Fruit fly (Drosophila melanogaster): ENCODE results near the gene CG42266.

CG42266 gene

DNA sequence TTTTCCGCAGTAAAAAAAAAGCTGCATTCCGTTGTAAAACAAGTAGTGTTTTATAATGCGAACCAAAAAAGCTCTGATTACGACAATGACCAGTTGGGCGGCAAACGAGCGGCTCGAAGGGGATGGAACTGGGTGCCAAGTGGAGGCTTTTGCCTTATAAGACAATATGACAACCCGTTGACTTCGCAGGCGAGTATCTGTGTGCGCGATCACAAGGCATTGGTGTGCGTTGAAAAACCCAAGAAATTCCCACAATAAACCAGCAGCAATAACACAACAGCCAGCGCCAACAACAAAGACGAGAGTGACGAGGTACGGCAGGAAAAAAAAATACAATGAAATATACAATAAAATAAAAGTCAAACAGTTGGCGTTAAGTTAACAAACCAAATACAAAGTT lies 25.1 kb downstream of the CG42266 start (continued):
- TF ChIP-seq CG30431 (GFP tag; optimal IDR thresholded peaks at IDR 0.05), result no peak
- peak; percentile 57 for TF ChIP-seq HmgZ (tag; optimal IDR thresholded peaks at IDR 0.05)
- TF ChIP-seq Jarid2 (GFP tag; optimal IDR thresholded peaks at IDR 0.05), result no peak
- no peak for TF ChIP-seq Stat92E (GFP tag; optimal IDR thresholded peaks at IDR 0.05)
- TF ChIP-seq CG12071 (GFP tag; optimal IDR thresholded peaks at IDR 0.05), result no peak
- TF ChIP-seq CG7839 (tag; optimal IDR thresholded peaks at IDR 0.05), result no peak
- TF ChIP-seq CG11247 (GFP tag; IDR thresholded peaks at IDR 0.05), result no peak
- TF ChIP-seq dmrt99B (tag; optimal IDR thresholded peaks at IDR 0.05), result no peak
- TF ChIP-seq shn (GFP tag; optimal IDR thresholded peaks at IDR 0.05), result no peak
- no peak for TF ChIP-seq dan (GFP tag; IDR thresholded peaks at IDR 0.05)
- TF ChIP-seq CG8924 (tag; optimal IDR thresholded peaks at IDR 0.05), result no peak
- no peak for TF ChIP-seq da (GFP tag; optimal IDR thresholded peaks at IDR 0.05)
- peak; percentile 95 for TF ChIP-seq sd (tag; optimal IDR thresholded peaks at IDR 0.05)
- no peak for TF ChIP-seq CG10147 (GFP tag; optimal IDR thresholded peaks at IDR 0.05)
- no peak for TF ChIP-seq CG4360 (GFP tag; IDR thresholded peaks at IDR 0.05)
- no peak for TF ChIP-seq gsb (GFP tag; IDR thresholded peaks at IDR 0.05)
- no peak for TF ChIP-seq CG10979 (tag; optimal IDR thresholded peaks at IDR 0.05)
- TF ChIP-seq chm (GFP tag; IDR thresholded peaks at IDR 0.05), result peak; percentile 62; the same call in 1 of the 2 replicates
- no peak for TF ChIP-seq tx (GFP tag; optimal IDR thresholded peaks at IDR 0.05)
- TF ChIP-seq CG15514 (GFP tag; optimal IDR thresholded peaks at IDR 0.05), result no peak
- TF ChIP-seq CG17612 (GFP tag; IDR thresholded peaks at IDR 0.05), result no peak
- no peak for TF ChIP-seq CG3407 (GFP tag; optimal IDR thresholded peaks at IDR 0.05)
- TF ChIP-seq gcm (GFP tag; optimal IDR thresholded peaks at IDR 0.05), result no peak
- TF ChIP-seq tna (GFP tag; IDR thresholded peaks at IDR 0.05; ENCODE audit: partially characterized antibody), result peak; percentile 43; the same call in 1 of the 2 replicates
- TF ChIP-seq CG1832 (GFP tag; optimal IDR thresholded peaks at IDR 0.05), result no peak
- no peak for TF ChIP-seq ash1 (GFP tag; optimal IDR thresholded peaks at IDR 0.05)
- no peak for TF ChIP-seq CG2129 (GFP tag; IDR thresholded peaks at IDR 0.05; ENCODE audit: partially characterized antibody)
- no peak for TF ChIP-seq klu (GFP tag; IDR thresholded peaks at IDR 0.05)
- TF ChIP-seq ERR (GFP tag; optimal IDR thresholded peaks at IDR 0.05), result no peak
- no peak for TF ChIP-seq CG10462 (GFP tag; optimal IDR thresholded peaks at IDR 0.05)
- TF ChIP-seq cg (GFP tag; optimal IDR thresholded peaks at IDR 0.05), result peak; percentile 54
- TF ChIP-seq CG12769 (tag; optimal IDR thresholded peaks at IDR 0.05), result peak; percentile 79
- TF ChIP-seq trem (tag; optimal IDR thresholded peaks at IDR 0.05), result no peak
- no peak for TF ChIP-seq dmrt11E (tag; optimal IDR thresholded peaks at IDR 0.05)
- no peak for TF ChIP-seq zen2 (GFP tag; IDR thresholded peaks at IDR 0.05; ENCODE audit: partially characterized antibody)
- TF ChIP-seq Aef1 (GFP tag; IDR thresholded peaks at IDR 0.05), result no peak
- peak; percentile 28 for TF ChIP-seq CG7987 (GFP tag; optimal IDR thresholded peaks at IDR 0.05)
- no peak for TF ChIP-seq CG32767 (GFP tag; IDR thresholded peaks at IDR 0.05)
- no peak for TF ChIP-seq croc (GFP tag; conservative IDR thresholded peaks at IDR 0.05)
- peak; percentile 31 for TF ChIP-seq schlank (tag; optimal IDR thresholded peaks at IDR 0.05)
- TF ChIP-seq Sry-δ (GFP tag; optimal IDR thresholded peaks at IDR 0.05), result no peak
- TF ChIP-seq BtbVII (GFP tag; optimal IDR thresholded peaks at IDR 0.05), result no peak
- TF ChIP-seq ftz-f1 (GFP tag; optimal IDR thresholded peaks at IDR 0.05), result no peak
- no peak for TF ChIP-seq wdn (GFP tag; IDR thresholded peaks at IDR 0.05)
- TF ChIP-seq vvl (GFP tag; IDR thresholded peaks at IDR 0.05), result peak; percentile 55
- no peak for TF ChIP-seq Dad (GFP tag; optimal IDR thresholded peaks at IDR 0.05)
- TF ChIP-seq CG1792 (GFP tag; optimal IDR thresholded peaks at IDR 0.05), result no peak
- no peak for TF ChIP-seq CG16779 (GFP tag; IDR thresholded peaks at IDR 0.05)
- TF ChIP-seq Hey (tag; optimal IDR thresholded peaks at IDR 0.05), result no peak
- TF ChIP-seq Lim3 (GFP tag; IDR thresholded peaks at IDR 0.05), result no peak
- no peak for TF ChIP-seq HLH3B (GFP tag; IDR thresholded peaks at IDR 0.05)
- no peak for TF ChIP-seq CG7372 (GFP tag; IDR thresholded peaks at IDR 0.05)

Measured in whole organism, embryonic.